Fruit fly (Drosophila melanogaster): ENCODE results near the gene CG45064.

DNA sequence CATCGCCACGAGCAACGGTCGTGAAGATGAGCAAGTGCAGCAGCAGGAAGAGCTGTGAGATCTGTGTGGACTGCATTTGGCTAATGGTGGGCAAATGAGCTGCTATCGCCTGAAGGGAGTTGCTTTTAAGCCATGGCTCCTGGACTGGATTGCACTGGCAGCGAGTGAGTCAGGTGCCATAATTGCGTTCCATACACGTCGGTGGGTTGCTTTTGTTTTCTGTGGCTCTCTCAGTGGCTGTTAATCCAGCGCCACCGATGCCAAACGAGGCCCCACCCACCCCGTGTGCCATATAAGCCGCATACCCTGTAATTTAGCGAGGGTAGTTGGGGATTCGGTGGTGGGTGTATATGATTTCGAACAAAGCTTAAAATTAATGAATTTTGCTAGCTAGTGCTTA is 37.7 kb downstream of the CG45064 start, which contains the start of gene CG12539:
- TF ChIP-seq CG8478 (optimal IDR thresholded peaks at IDR 0.05) (no peak), CTCF (optimal IDR thresholded peaks at IDR 0.05) (no peak)

Measured in S2 (cell line).